Worm (Caenorhabditis elegans): Measurements from ENCODE around the gene srw-138.

- TF ChIP-seq W03F9.2 (tag; optimal IDR thresholded peaks at IDR 0.05) = no peak
- no peak for TF ChIP-seq dao-5 (tag; optimal IDR thresholded peaks at IDR 0.05)
- TF ChIP-seq him-1 (tag; optimal IDR thresholded peaks at IDR 0.05) = no peak
These were observed 17.1 kb upstream of the srw-138 start, which contains the start of gene srw-118 for ce11 chrV:2979978-2980377.
